Worm (Caenorhabditis elegans) whole organism, L3 larva: Measurements from ENCODE around the gene cah-5.

Source experiments
- R02D3.7 ChIP-seq: fragments of 150-350 bp; optimal IDR thresholded peaks from 2 replicates; lab custom pipeline; 2014; ENCODE audit warnings: missing biosample characterization, missing genetic modification characterization
- ZK546.5 ChIP-seq: sonication (generic microtip); optimal IDR thresholded peaks from 2 replicates; lab custom pipeline; 2017; ENCODE audit warnings: missing biosample characterization, missing genetic modification characterization
- aly-2 ChIP-seq: fragments of 150-350 bp; optimal IDR thresholded peaks from 2 replicates; lab custom pipeline; 2014; ENCODE audit warnings: missing biosample characterization, missing genetic modification characterization
- ceh-16 ChIP-seq: sonication (generic microtip); optimal IDR thresholded peaks from 2 replicates; lab custom pipeline; 2017; ENCODE audit warnings: missing biosample characterization, missing genetic modification characterization
- ceh-28 ChIP-seq: fragments of 150-350 bp; optimal IDR thresholded peaks from 2 replicates; lab custom pipeline; 2014; ENCODE audit warnings: missing biosample characterization, missing genetic modification reagents, missing genetic modification characterization
- ceh-82 ChIP-seq: fragments of 150-350 bp; optimal IDR thresholded peaks from 2 replicates; lab custom pipeline; 2014; ENCODE audit warnings: missing biosample characterization, missing genetic modification characterization
- ceh-9 ChIP-seq: sonication (generic microtip); optimal IDR thresholded peaks from 2 replicates; lab custom pipeline; 2018; ENCODE audit warnings: missing biosample characterization, missing genetic modification characterization
- daf-12 ChIP-seq: fragments of 150-350 bp; optimal IDR thresholded peaks from 2 replicates; lab custom pipeline; 2014; ENCODE audit warnings: missing biosample characterization, missing genetic modification reagents, missing genetic modification characterization
- egl-27 ChIP-seq: sonication (generic microtip); optimal IDR thresholded peaks from 4 replicates; lab custom pipeline; 2017; ENCODE audit warnings: missing biosample characterization, missing genetic modification reagents, missing genetic modification characterization
- egl-5 ChIP-seq: fragments of 150-350 bp; optimal IDR thresholded peaks from 2 replicates; lab custom pipeline; 2017; ENCODE audit warnings: missing biosample characterization, missing genetic modification reagents, missing genetic modification characterization, inconsistent platforms
- elt-2 ChIP-seq: sonication (generic microtip); optimal IDR thresholded peaks from 2 replicates; lab custom pipeline; 2016; ENCODE audit warnings: missing genetic modification reagents, mild to moderate bottlenecking, missing genetic modification characterization, missing compliant biosample characterization
- elt-3 ChIP-seq, 3 experiments: fragments of 150-350 bp in 1 of 3; sonication (generic microtip) in 2 of 3; optimal IDR thresholded peaks; 2 replicates in 2 of 3; 4 replicates in 1 of 3; lab custom pipeline; 2014 to 2017; ENCODE audit warnings: missing biosample characterization in 3 of 3, missing genetic modification characterization in 3 of 3
- eor-1 ChIP-seq, 2 experiments: fragments of 150-350 bp; optimal IDR thresholded peaks; 2 replicates each; lab custom pipeline; 2014 to 2018; ENCODE audit warnings: missing biosample characterization in 2 of 2, missing genetic modification characterization in 2 of 2
- fkh-10 ChIP-seq: sonication (generic microtip); optimal IDR thresholded peaks from 2 replicates; lab custom pipeline; 2017; ENCODE audit warnings: missing biosample characterization, missing genetic modification reagents, missing genetic modification characterization
- fkh-2 ChIP-seq: fragments of 150-350 bp; optimal IDR thresholded peaks from 2 replicates; lab custom pipeline; 2014; ENCODE audit warnings: missing biosample characterization, missing genetic modification reagents, missing genetic modification characterization
- fos-1 ChIP-seq: fragments of 150-350 bp; optimal IDR thresholded peaks from 2 replicates; lab custom pipeline; 2014; ENCODE audit warnings: missing biosample characterization, missing genetic modification characterization
- hmg-11 ChIP-seq: sonication (generic microtip); optimal IDR thresholded peaks from 2 replicates; lab custom pipeline; 2016; ENCODE audit warnings: missing genetic modification characterization, missing compliant biosample characterization
- jun-1 ChIP-seq: fragments of 150-350 bp; optimal IDR thresholded peaks from 2 replicates; lab custom pipeline; 2014; ENCODE audit warnings: missing biosample characterization, missing genetic modification reagents, missing genetic modification characterization
- lin-39 ChIP-seq: fragments of 150-350 bp; optimal IDR thresholded peaks from 2 replicates; lab custom pipeline; 2018; ENCODE audit warnings: missing biosample characterization, missing genetic modification reagents, missing genetic modification characterization
- mdl-1 ChIP-seq: fragments of 150-350 bp; optimal IDR thresholded peaks from 2 replicates; lab custom pipeline; 2014; ENCODE audit warnings: missing biosample characterization, missing genetic modification characterization
- mml-1 ChIP-seq: fragments of 150-350 bp; sonication (generic microtip); optimal IDR thresholded peaks from 3 replicates; lab custom pipeline; 2014; ENCODE audit warnings: missing biosample characterization, missing genetic modification characterization
- nfya-1 ChIP-seq: sonication (generic microtip); optimal IDR thresholded peaks from 2 replicates; lab custom pipeline; 2017; ENCODE audit warnings: missing genetic modification characterization, mild to moderate bottlenecking, missing compliant biosample characterization, antibody characterized with exemption, moderate library complexity; ENCODE audit not compliant: insufficient read depth
- nhr-11 ChIP-seq: fragments of 150-350 bp; optimal IDR thresholded peaks from 2 replicates; lab custom pipeline; 2014; ENCODE audit warnings: missing biosample characterization, missing genetic modification characterization
- nhr-12 ChIP-seq: fragments of 150-350 bp; optimal IDR thresholded peaks from 2 replicates; lab custom pipeline; 2014; ENCODE audit warnings: missing biosample characterization, missing genetic modification characterization
- nhr-23 ChIP-seq: fragments of 150-350 bp; optimal IDR thresholded peaks from 2 replicates; lab custom pipeline; 2014; ENCODE audit warnings: missing biosample characterization, missing genetic modification reagents, missing genetic modification characterization
- nhr-237 ChIP-seq: fragments of 150-350 bp; optimal IDR thresholded peaks from 2 replicates; lab custom pipeline; 2014; ENCODE audit warnings: missing biosample characterization, missing genetic modification characterization
- nhr-25 ChIP-seq: sonication (generic microtip); optimal IDR thresholded peaks from 2 replicates; lab custom pipeline; 2017; ENCODE audit warnings: missing biosample characterization, missing genetic modification characterization
- nhr-43 ChIP-seq: sonication (generic microtip); optimal IDR thresholded peaks from 2 replicates; lab custom pipeline; 2016; ENCODE audit warnings: mild to moderate bottlenecking, missing genetic modification characterization, missing compliant biosample characterization; ENCODE audit not compliant: poor library complexity, severe bottlenecking
- nhr-76 ChIP-seq: fragments of 150-350 bp; sonication (generic microtip); optimal IDR thresholded peaks from 5 replicates; lab custom pipeline; 2014; ENCODE audit warnings: missing biosample characterization, missing genetic modification characterization
- pha-4 ChIP-seq: fragments of 150-350 bp; optimal IDR thresholded peaks from 2 replicates; lab custom pipeline; 2014; ENCODE audit warnings: missing biosample characterization, missing genetic modification reagents, missing genetic modification characterization
- pqm-1 ChIP-seq: fragments of 150-350 bp; optimal IDR thresholded peaks from 2 replicates; lab custom pipeline; 2017; ENCODE audit warnings: missing biosample characterization, missing genetic modification characterization, inconsistent platforms
- snpc-4 ChIP-seq: fragments of 150-350 bp; optimal IDR thresholded peaks from 2 replicates; lab custom pipeline; 2014; ENCODE audit warnings: missing biosample characterization, missing genetic modification characterization
- unc-39 ChIP-seq: sonication (generic microtip); optimal IDR thresholded peaks from 4 replicates; lab custom pipeline; 2017; ENCODE audit warnings: missing biosample characterization, missing genetic modification characterization
- zag-1 ChIP-seq: fragments of 150-350 bp; optimal IDR thresholded peaks from 2 replicates; lab custom pipeline; 2014; ENCODE audit warnings: missing biosample characterization, missing genetic modification characterization
- ztf-4 ChIP-seq: fragments of 150-350 bp; optimal IDR thresholded peaks from 2 replicates; lab custom pipeline; 2014; ENCODE audit warnings: missing biosample characterization, missing genetic modification characterization

The cah-5 gene

ce11 chrX:7005919-7006318 lies 13.9 kb upstream of the cah-5 start:
- TF ChIP-seq ceh-9 (tag; lab: Kevin White, UChicago) = no peak
- TF ChIP-seq snpc-4 (tag; lab: Kevin White, UChicago) = peak; percentile 6
- no peak for TF ChIP-seq pqm-1 (tag; lab: Kevin White, UChicago)
- TF ChIP-seq nhr-43 (tag; lab: Kevin White, UChicago) = no peak

DNA sequence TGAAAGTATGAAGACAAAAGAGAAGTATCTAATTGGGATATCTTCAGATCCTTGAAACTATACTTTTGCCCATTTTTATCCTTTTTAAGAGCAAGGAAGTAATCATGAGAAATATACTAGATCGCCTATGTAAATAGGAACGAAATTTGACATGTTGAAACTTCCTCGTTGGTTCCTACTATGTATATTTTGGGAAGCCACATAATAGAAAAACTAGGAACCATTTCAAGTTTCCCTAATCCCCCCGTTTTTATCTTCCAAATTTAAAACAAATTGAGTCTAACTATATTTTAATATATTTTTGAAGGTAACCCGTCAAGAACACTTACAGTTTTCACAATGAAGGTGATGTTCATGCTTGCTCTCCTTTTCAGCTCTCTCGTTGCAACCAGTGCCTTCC lies 9.0 kb downstream of the cah-5 start, which contains the start of gene flp-26:
Gene flp-26, plus strand, starts transcription at position 301 of the 400 bp plus-strand sequence.
- TF ChIP-seq nhr-11 (tag; lab: Kevin White, UChicago) (no peak), eor-1 (tag; optimal IDR thresholded peaks at IDR 0.05; lab: Kevin White, UChicago) (no peak), ztf-4 (tag; lab: Kevin White, UChicago) (no peak), nhr-23 (tag; lab: Kevin White, UChicago) (no peak), nhr-43 (tag; lab: Kevin White, UChicago) (no peak), elt-3 (tag; optimal IDR thresholded peaks at IDR 0.05; lab: Kevin White, UChicago) (no peak), fos-1 (tag; lab: Kevin White, UChicago) (no peak), egl-27 (no peak), fkh-2 (tag; lab: Kevin White, UChicago) (no peak), fkh-10 (GFP tag; lab: Kevin White, UChicago) (no peak), elt-2 (tag; lab: Kevin White, UChicago) (no peak), hmg-11 (no peak), daf-12 (tag; lab: Kevin White, UChicago) (no peak), mml-1 (tag; lab: Kevin White, UChicago) (no peak), aly-2 (tag; lab: Kevin White, UChicago) (no peak), R02D3.7 (tag; lab: Kevin White, UChicago) (no peak), jun-1 (no peak), nfya-1 (tag; lab: Kevin White, UChicago) (no peak), ZK546.5 (tag; lab: Kevin White, UChicago) (no peak)

DNA sequence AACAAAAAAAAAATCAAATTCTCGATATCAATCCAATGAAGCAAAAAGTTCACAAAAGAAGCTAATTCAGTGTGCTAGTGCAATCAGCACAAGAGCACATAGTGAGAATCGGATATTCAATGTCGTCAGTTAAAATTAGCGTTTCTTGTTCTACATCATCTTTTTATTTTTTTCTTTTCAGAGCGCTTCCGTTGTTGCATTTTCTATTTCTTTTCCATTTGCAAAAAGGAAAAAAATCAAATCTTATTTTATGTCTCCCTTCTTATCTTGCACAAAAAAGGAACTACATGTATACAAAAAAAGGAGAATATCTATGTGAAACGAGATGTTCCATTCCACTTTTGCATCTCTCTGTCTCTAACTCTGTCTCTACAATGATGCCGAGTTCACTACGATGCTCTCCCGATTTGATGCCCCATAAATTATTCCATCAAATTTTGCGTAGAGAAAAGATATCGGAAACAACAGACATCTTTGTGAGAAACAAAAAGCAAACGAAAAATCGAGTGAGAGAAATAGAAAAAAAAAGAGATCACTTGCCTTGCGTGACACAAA lies 14.0 kb downstream of the cah-5 start:
- TF ChIP-seq mml-1 (tag; lab: Kevin White, UChicago) = no peak
- peak; percentile 20 for TF ChIP-seq lin-39 (tag; lab: Kevin White, UChicago)
- no peak for TF ChIP-seq ceh-82 (tag; lab: Kevin White, UChicago)
- TF ChIP-seq nhr-25 (tag; lab: Kevin White, UChicago) = no peak
- TF ChIP-seq nhr-76 (tag; lab: Kevin White, UChicago) = no peak
- TF ChIP-seq mdl-1 (tag; lab: Kevin White, UChicago) = no peak
- peak; percentile 9 for TF ChIP-seq fkh-10 (GFP tag; lab: Kevin White, UChicago)
- TF ChIP-seq egl-5 (tag; lab: Kevin White, UChicago) = peak; percentile 10
- no peak for TF ChIP-seq nhr-12 (tag; lab: Kevin White, UChicago)
- TF ChIP-seq zag-1 (tag; lab: Kevin White, UChicago) = no peak
- TF ChIP-seq pqm-1 (tag; lab: Kevin White, UChicago) = no peak
- no peak for TF ChIP-seq fos-1 (tag; lab: Kevin White, UChicago)
- no peak for TF ChIP-seq hmg-11
- TF ChIP-seq, all 47 proteins: peak for 3

- TF ChIP-seq fos-1 (tag; lab: Kevin White, UChicago) (no peak), unc-39 (no peak), nhr-12 (tag; lab: Kevin White, UChicago) (no peak), ceh-28 (tag; lab: Kevin White, UChicago) (no peak), nhr-237 (tag; lab: Kevin White, UChicago) (no peak), nhr-76 (tag; lab: Kevin White, UChicago) (no peak), pha-4 (no peak), ceh-16 (tag; lab: Kevin White, UChicago) (no peak), mml-1 (tag; lab: Kevin White, UChicago) (no peak)
These were observed 16.1 kb downstream of the cah-5 start, which contains the start of gene cest-19 for ce11 chrX:7035937-7036336. Gene cest-19, minus strand, starts transcription at chrX:7036037.
